Worm (Caenorhabditis elegans) whole organism, L4/young adult: ENCODE data around the gene clik-1.

Experiments
- W03F9.2 ChIP-seq: fragments of 150-350 bp; optimal IDR thresholded peaks from 2 replicates; lab custom pipeline; 2014; ENCODE audit warnings: missing biosample characterization, missing genetic modification characterization
- dao-5 ChIP-seq: sonication (generic microtip); optimal IDR thresholded peaks from 2 replicates; lab custom pipeline; 2016; ENCODE audit warnings: missing genotype, missing genetic modification characterization, moderate library complexity, missing compliant biosample characterization
- him-1 ChIP-seq: sonication (generic microtip); optimal IDR thresholded peaks from 2 replicates; lab custom pipeline; 2016; ENCODE audit warnings: missing genotype, missing genetic modification reagents, missing genetic modification characterization, missing compliant biosample characterization

ce11 chrV:6762361-6762760 is 6.2 kb downstream of the clik-1 start, which contains the start of gene T25F10.4:
- TF ChIP-seq dao-5 (tag; lab: Kevin White, UChicago) (no peak), him-1 (no peak), W03F9.2 (tag; lab: Kevin White, UChicago) (no peak)
